Worm (Caenorhabditis elegans): ENCODE data around the gene F47D12.3.

- TF ChIP-seq ceh-13 (GFP tag; optimal IDR thresholded peaks at IDR 0.05) (no peak), ama-1 (optimal IDR thresholded peaks at IDR 0.05) (no peak), hmbx-1 (tag; optimal IDR thresholded peaks at IDR 0.05) (no peak), tbx-11 (GFP tag; IDR thresholded peaks at IDR 0.05) (no peak), B0310.2 (tag; optimal IDR thresholded peaks at IDR 0.05) (no peak), tra-4 (tag; optimal IDR thresholded peaks at IDR 0.05) (no peak), flt-1 (GFP tag; IDR thresholded peaks at IDR 0.05) (no peak), pes-1 (GFP tag; IDR thresholded peaks at IDR 0.05) (no peak), ets-7 (tag; optimal IDR thresholded peaks at IDR 0.05) (no peak), aly-1 (tag; optimal IDR thresholded peaks at IDR 0.05) (no peak)
These were observed 41.7 kb downstream of the F47D12.3 start, which contains the start of gene let-767 for ce11 chrIII:6339919-6340434.
